Worm (Caenorhabditis elegans): Measurements from ENCODE around the gene nlp-61.

DNA sequence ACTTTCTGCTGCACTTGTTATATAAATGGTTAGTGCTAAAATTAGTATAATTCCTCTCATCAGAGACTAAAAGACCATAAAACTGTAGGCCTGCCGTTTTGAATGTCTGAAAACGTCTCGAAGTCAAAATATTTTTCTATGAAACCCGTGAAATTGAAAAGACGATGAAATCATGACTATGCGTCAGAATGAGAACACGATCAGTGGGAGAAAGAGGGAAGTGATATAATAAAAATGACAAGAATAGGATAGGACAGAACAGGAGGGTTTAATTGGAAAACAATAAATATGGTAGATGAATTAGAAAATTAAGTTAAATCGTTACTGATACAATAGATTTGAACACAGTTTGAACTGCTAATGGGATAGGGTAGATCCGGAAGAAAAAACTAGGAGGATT is 43.2 kb downstream of the nlp-61 start, which contains the start of gene F27D9.7:
- TF ChIP-seq ztf-11 (tag; optimal IDR thresholded peaks at IDR 0.05) (no peak), dpl-1 (GFP tag; optimal IDR thresholded peaks at IDR 0.05) (no peak)

Data from whole organism, L4 larva.